Worm (Caenorhabditis elegans) whole organism, young adult: ENCODE results near the gene Y32F6A.5.
"Not testable (repeated sequence)": the region's sequence is repeated elsewhere in the genome, so short reads cannot be mapped to it uniquely, and the experiment has no call there.

Source experiments
- T26A5.8 ChIP-seq: sonication (generic microtip); optimal IDR thresholded peaks from 2 replicates; lab custom pipeline; 2016; ENCODE audit warnings: missing genetic modification characterization, missing compliant biosample characterization
- ceh-91 ChIP-seq: fragments of 200-800 bp; sonication (Bioruptor generic); IDR thresholded peaks from 2 replicates; pipeline ENCODE4 v1.3.6; 2022; ENCODE audit warnings: missing genetic modification reagents, missing genetic modification characterization, missing compliant biosample characterization

DNA sequence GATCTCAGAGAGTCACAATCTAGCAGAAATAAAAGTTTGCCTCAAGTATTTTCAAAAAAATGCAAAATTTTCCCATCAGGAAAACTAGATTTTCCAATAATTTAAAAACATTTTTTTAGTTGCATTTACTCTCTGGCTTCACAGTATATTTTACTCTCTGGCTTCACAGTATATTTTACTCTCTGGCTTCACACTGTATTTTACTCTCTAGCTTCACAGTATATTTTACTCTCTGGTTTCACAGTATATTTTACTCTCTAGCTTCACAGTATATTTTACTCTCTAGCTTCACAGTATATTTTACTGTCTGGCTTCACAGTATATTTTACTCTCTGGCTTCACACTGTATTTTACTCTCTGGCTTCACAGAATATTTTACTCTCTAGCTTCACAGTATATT is 4.1 kb downstream of the Y32F6A.5 start:
- TF ChIP-seq ceh-91 (GFP tag; lab: Robert Waterston, UW); T26A5.8 (tag; lab: Kevin White, UChicago): not testable (repeated sequence)
